Worm (Caenorhabditis elegans) whole organism, L2 larva: ENCODE measurements around the gene srh-223.

Experiments
- ZK546.5 ChIP-seq: sonication (generic microtip); optimal IDR thresholded peaks from 2 replicates; lab custom pipeline; 2017; ENCODE audit warnings: missing biosample characterization, missing genetic modification characterization
- alr-1 ChIP-seq: fragments of 150-350 bp; optimal IDR thresholded peaks from 2 replicates; lab custom pipeline; 2014; ENCODE audit warnings: missing biosample characterization, missing genetic modification characterization
- blmp-1 ChIP-seq: sonication (generic microtip); optimal IDR thresholded peaks from 2 replicates; lab custom pipeline; 2017; ENCODE audit warnings: missing genetic modification characterization, mild to moderate bottlenecking, missing compliant biosample characterization, antibody characterized with exemption, moderate library complexity; ENCODE audit not compliant: insufficient read depth
- fos-1 ChIP-seq: fragments of 150-350 bp; optimal IDR thresholded peaks from 2 replicates; lab custom pipeline; 2014; ENCODE audit warnings: missing biosample characterization, missing genetic modification characterization
- lsy-2 ChIP-seq, 2 experiments: fragments of 150-350 bp in 1 of 2; sonication (generic microtip) in 1 of 2; optimal IDR thresholded peaks; 2 replicates each; lab custom pipeline; 2014 to 2017; ENCODE audit warnings: missing biosample characterization in 2 of 2, missing genetic modification characterization in 2 of 2
- nhr-10 ChIP-seq: sonication (generic microtip); optimal IDR thresholded peaks from 2 replicates; lab custom pipeline; 2017; ENCODE audit warnings: missing biosample characterization, missing genetic modification characterization
- nhr-11 ChIP-seq: fragments of 150-350 bp; optimal IDR thresholded peaks from 2 replicates; lab custom pipeline; 2014; ENCODE audit warnings: missing biosample characterization, missing genetic modification characterization
- nhr-12 ChIP-seq: fragments of 150-350 bp; optimal IDR thresholded peaks from 2 replicates; lab custom pipeline; 2014; ENCODE audit warnings: missing biosample characterization, missing genetic modification characterization
- nhr-237 ChIP-seq: fragments of 150-350 bp; optimal IDR thresholded peaks from 2 replicates; lab custom pipeline; 2014; ENCODE audit warnings: missing biosample characterization, missing genetic modification characterization
- nhr-6 ChIP-seq: fragments of 150-350 bp; optimal IDR thresholded peaks from 2 replicates; lab custom pipeline; 2014; ENCODE audit warnings: missing biosample characterization, missing genetic modification characterization
- sem-4 ChIP-seq: fragments of 150-350 bp; optimal IDR thresholded peaks from 2 replicates; lab custom pipeline; 2014; ENCODE audit warnings: missing biosample characterization, missing genetic modification reagents, missing genetic modification characterization
- snpc-4 ChIP-seq: fragments of 150-350 bp; optimal IDR thresholded peaks from 2 replicates; lab custom pipeline; 2014; ENCODE audit warnings: missing biosample characterization, missing genetic modification characterization
- zag-1 ChIP-seq: fragments of 150-350 bp; optimal IDR thresholded peaks from 2 replicates; lab custom pipeline; 2014; ENCODE audit warnings: missing biosample characterization, missing genetic modification characterization

- TF ChIP-seq nhr-11 (tag; lab: Kevin White, UChicago), result no peak
- TF ChIP-seq lsy-2 (tag; optimal IDR thresholded peaks at IDR 0.05; lab: Kevin White, UChicago), result no peak
- TF ChIP-seq zag-1 (tag; lab: Kevin White, UChicago), result no peak
- no peak for TF ChIP-seq alr-1 (tag; lab: Kevin White, UChicago)
- TF ChIP-seq snpc-4 (tag; lab: Kevin White, UChicago), result no peak
- TF ChIP-seq nhr-237, result no peak
- TF ChIP-seq sem-4, result no peak
- TF ChIP-seq nhr-12 (tag; lab: Kevin White, UChicago), result no peak
- TF ChIP-seq fos-1 (tag; lab: Kevin White, UChicago), result no peak
- TF ChIP-seq ZK546.5 (tag; lab: Kevin White, UChicago), result no peak
- no peak for TF ChIP-seq blmp-1
- TF ChIP-seq nhr-6 (tag; lab: Kevin White, UChicago), result no peak
- TF ChIP-seq nhr-10 (tag; lab: Kevin White, UChicago), result no peak
Observed at ce11 chrIV:3937097-3937496, 44.6 kb upstream of the srh-223 start, which contains the start of gene clec-71.
